Fruit fly (Drosophila melanogaster) whole organism, embryonic: ENCODE data around the gene Pcyt1.

ENCODE experiments used
- Abd-B ChIP-seq: fragments of 200-800 bp; sonication (Bioruptor generic); optimal IDR thresholded peaks from 2 replicates; lab custom pipeline; 2018; ENCODE audit warnings: missing biosample characterization, mild to moderate bottlenecking, missing genetic modification characterization, moderate library complexity
- Atf3 ChIP-seq: fragments of 200-800 bp; sonication (Bioruptor generic); optimal IDR thresholded peaks from 3 replicates; lab custom pipeline; 2016; ENCODE audit warnings: missing biosample characterization, missing genetic modification characterization
- Atf6 ChIP-seq: fragments of 200-800 bp; sonication (Bioruptor generic); IDR thresholded peaks from 2 replicates; pipeline ENCODE4 v1.3.6; 2022; ENCODE audit warnings: missing biosample characterization, missing genetic modification characterization
- Bgb ChIP-seq: fragments of 200-800 bp; sonication (Bioruptor generic); IDR thresholded peaks from 2 replicates; pipeline ENCODE4 v1.3.6; 2022; ENCODE audit warnings: missing biosample characterization, missing genetic modification characterization; ENCODE audit not compliant: partially characterized antibody
- CG11093 ChIP-seq: fragments of 200-800 bp; sonication (Bioruptor generic); IDR thresholded peaks from 3 replicates; pipeline ENCODE4 v1.3.6; 2022; ENCODE audit warnings: missing biosample characterization, missing genetic modification characterization
- CG11247 ChIP-seq: fragments of 200-800 bp; sonication (Bioruptor generic); IDR thresholded peaks from 2 replicates; pipeline ENCODE4 v1.3.6; 2022; ENCODE audit warnings: missing biosample characterization, missing genetic modification characterization
- CG12071 ChIP-seq: fragments of 200-800 bp; sonication (Bioruptor generic); optimal IDR thresholded peaks from 3 replicates; lab custom pipeline; 2018; ENCODE audit warnings: missing biosample characterization, mild to moderate bottlenecking, missing genetic modification characterization
- CG12942 ChIP-seq: fragments of 200-800 bp; sonication (Bioruptor generic); optimal IDR thresholded peaks from 3 replicates; lab custom pipeline; 2016; ENCODE audit warnings: missing biosample characterization, missing genetic modification characterization
- CG16779 ChIP-seq: fragments of 200-800 bp; sonication (Bioruptor generic); IDR thresholded peaks from 2 replicates; pipeline ENCODE4 v1.3.6; 2022; ENCODE audit warnings: missing biosample characterization, missing genetic modification characterization
- CG1832 ChIP-seq: fragments of 200-800 bp; sonication (Bioruptor generic); optimal IDR thresholded peaks from 2 replicates; lab custom pipeline; 2017; ENCODE audit warnings: missing biosample characterization, mild to moderate bottlenecking, missing genetic modification characterization, inconsistent platforms
- CG18619 ChIP-seq: fragments of 200-800 bp; sonication (Bioruptor generic); optimal IDR thresholded peaks from 3 replicates; lab custom pipeline; 2017; ENCODE audit warnings: missing biosample characterization, mild to moderate bottlenecking, missing genetic modification characterization
- CG3726 ChIP-seq: fragments of 200-800 bp; sonication (Bioruptor generic); IDR thresholded peaks from 3 replicates; pipeline ENCODE4, ENCODE4 v1.3.6; 2022; ENCODE audit warnings: missing biosample characterization, missing genetic modification characterization
- CG4282 ChIP-seq: fragments of 200-800 bp; sonication (Bioruptor generic); optimal IDR thresholded peaks from 2 replicates; lab custom pipeline; 2016; ENCODE audit warnings: missing biosample characterization, missing genetic modification characterization
- CG43689 ChIP-seq: fragments of 200-800 bp; sonication (Bioruptor generic); IDR thresholded peaks from 2 replicates; pipeline ENCODE4 v1.3.6; 2022; ENCODE audit warnings: missing biosample characterization, missing genetic modification characterization
- CG4820 ChIP-seq: fragments of 200-800 bp; sonication (Bioruptor generic); optimal IDR thresholded peaks from 3 replicates; lab custom pipeline; 2016; ENCODE audit warnings: missing biosample characterization, missing genetic modification characterization
- CG6689 ChIP-seq: fragments of 200-800 bp; sonication (Bioruptor generic); IDR thresholded peaks from 2 replicates; pipeline ENCODE4 v1.3.6; 2022; ENCODE audit warnings: missing biosample characterization, missing genetic modification characterization
- CG8924 ChIP-seq: fragments of 200-800 bp; optimal IDR thresholded peaks from 3 replicates; lab custom pipeline; 2019; ENCODE audit warnings: missing biosample characterization, mild to moderate bottlenecking, missing genetic modification characterization, moderate library complexity
- CG9609 ChIP-seq: fragments of 200-800 bp; sonication (Bioruptor generic); optimal IDR thresholded peaks from 3 replicates; lab custom pipeline; 2016; ENCODE audit warnings: missing biosample characterization, missing genetic modification characterization
- D19A ChIP-seq: fragments of 200-800 bp; optimal IDR thresholded peaks from 3 replicates; lab custom pipeline; 2019; ENCODE audit warnings: missing biosample characterization, mild to moderate bottlenecking, missing genetic modification characterization, moderate library complexity
- Dad ChIP-seq: fragments of 200-800 bp; sonication (Bioruptor generic); optimal IDR thresholded peaks from 3 replicates; lab custom pipeline; 2016; ENCODE audit warnings: missing biosample characterization, missing genetic modification characterization
- ERR ChIP-seq: fragments of 200-800 bp; sonication (Bioruptor generic); optimal IDR thresholded peaks from 2 replicates; lab custom pipeline; 2016; ENCODE audit warnings: missing biosample characterization, missing genetic modification characterization
- Hmx ChIP-seq: fragments of 200-800 bp; sonication (Bioruptor generic); optimal IDR thresholded peaks from 2 replicates; lab custom pipeline; 2016; ENCODE audit warnings: missing biosample characterization, missing genetic modification characterization
- Lhr ChIP-seq: fragments of 200-800 bp; sonication (Bioruptor generic); optimal IDR thresholded peaks from 3 replicates; lab custom pipeline; 2017; ENCODE audit warnings: mild to moderate bottlenecking, missing biosample characterization, missing genetic modification reagents, missing genetic modification characterization
- NfI ChIP-seq: fragments of 200-800 bp; sonication (Bioruptor generic); optimal IDR thresholded peaks from 3 replicates; lab custom pipeline; 2018; ENCODE audit warnings: missing biosample characterization, mild to moderate bottlenecking, missing genetic modification characterization, moderate library complexity
- Ptx1 ChIP-seq: fragments of 200-800 bp; sonication (Bioruptor generic); IDR thresholded peaks from 2 replicates; pipeline ENCODE4 v1.3.6; 2022; ENCODE audit warnings: missing biosample characterization, missing genetic modification characterization
- Ravus ChIP-seq: fragments of 200-800 bp; sonication (Bioruptor generic); IDR thresholded peaks from 2 replicates; pipeline ENCODE4 v1.3.6; 2022; ENCODE audit warnings: missing biosample characterization, missing genetic modification characterization
- Tbp ChIP-seq: fragments of >200 bp; optimal IDR thresholded peaks from 2 replicates; lab custom pipeline; 2018; ENCODE audit warnings: missing biosample characterization, missing genetic modification characterization
- abd-A ChIP-seq: fragments of 200-800 bp; sonication (Bioruptor generic); optimal IDR thresholded peaks from 3 replicates; lab custom pipeline; 2019; ENCODE audit warnings: missing biosample characterization, mild to moderate bottlenecking, missing genetic modification characterization, moderate library complexity
- al ChIP-seq: fragments of 200-800 bp; sonication (Bioruptor generic); IDR thresholded peaks from 2 replicates; pipeline ENCODE4 v1.3.6; 2022; ENCODE audit warnings: missing biosample characterization, missing genetic modification characterization
- bcd ChIP-seq: fragments of 200-800 bp; sonication (Bioruptor generic); optimal IDR thresholded peaks from 2 replicates; lab custom pipeline; 2017; ENCODE audit warnings: missing biosample characterization, mild to moderate bottlenecking, missing genetic modification characterization
- caup ChIP-seq: fragments of 200-800 bp; sonication (Bioruptor generic); optimal IDR thresholded peaks from 3 replicates; lab custom pipeline; 2017; ENCODE audit warnings: missing biosample characterization, mild to moderate bottlenecking, missing genetic modification characterization, moderate library complexity; ENCODE audit not compliant: severe bottlenecking
- disco-r ChIP-seq: fragments of 200-800 bp; sonication (Bioruptor generic); optimal IDR thresholded peaks from 2 replicates; lab custom pipeline; 2016; ENCODE audit warnings: missing biosample characterization, missing genetic modification characterization
- dm ChIP-seq: fragments of 200-800 bp; sonication (Bioruptor generic); optimal IDR thresholded peaks from 3 replicates; lab custom pipeline; 2016; ENCODE audit warnings: missing biosample characterization, missing genetic modification characterization
- dmrt11E ChIP-seq: fragments of 200-800 bp; sonication (Bioruptor generic); optimal IDR thresholded peaks from 3 replicates; lab custom pipeline; 2018; ENCODE audit warnings: missing biosample characterization, mild to moderate bottlenecking, missing genetic modification characterization, moderate library complexity
- dysf ChIP-seq: fragments of 200-800 bp; sonication (Bioruptor generic); IDR thresholded peaks from 3 replicates; pipeline ENCODE4 v1.3.6; 2022; ENCODE audit warnings: missing biosample characterization, missing genetic modification characterization
- esg ChIP-seq: fragments of 200-800 bp; sonication (Bioruptor generic); conservative IDR thresholded peaks from 2 replicates; pipeline ENCODE4 v1.3.6; 2022; ENCODE audit warnings: missing biosample characterization, missing genetic modification characterization
- ewg ChIP-seq: fragments of 200-800 bp; sonication (Bioruptor generic); optimal IDR thresholded peaks from 3 replicates; lab custom pipeline; 2017; ENCODE audit warnings: mild to moderate bottlenecking, missing biosample characterization, missing genetic modification reagents, missing genetic modification characterization
- jigr1 ChIP-seq: fragments of 200-800 bp; sonication (Bioruptor generic); IDR thresholded peaks from 3 replicates; pipeline ENCODE4 v1.3.6; 2022; ENCODE audit warnings: missing biosample characterization, missing genetic modification characterization
- jing ChIP-seq: fragments of 200-800 bp; sonication (Bioruptor generic); optimal IDR thresholded peaks from 2 replicates; lab custom pipeline; 2018; ENCODE audit warnings: missing biosample characterization, mild to moderate bottlenecking, missing genetic modification characterization
- mirr ChIP-seq: fragments of 200-800 bp; sonication (Bioruptor generic); optimal IDR thresholded peaks from 3 replicates; lab custom pipeline; 2018; ENCODE audit warnings: missing biosample characterization, mild to moderate bottlenecking, missing genetic modification characterization
- nerfin-1 ChIP-seq: fragments of 200-800 bp; sonication (Bioruptor generic); optimal IDR thresholded peaks from 3 replicates; lab custom pipeline; 2019; ENCODE audit warnings: missing biosample characterization, mild to moderate bottlenecking, missing genetic modification characterization, moderate library complexity
- prd ChIP-seq, 3 experiments: fragments of >200 bp in 2 of 3; fragments of 200-800 bp in 1 of 3; sonication (Bioruptor generic) in 1 of 3; optimal IDR thresholded peaks in 2 of 3; IDR thresholded peaks in 1 of 3; 2 replicates in 2 of 3; 3 replicates in 1 of 3; pipeline versions ENCODE4 v1.3.6 to Lab custom; 2017 to 2022; ENCODE audit warnings: missing biosample characterization in 1 of 3, missing genetic modification characterization in 1 of 3
- salm ChIP-seq: fragments of 200-800 bp; sonication (Bioruptor generic); optimal IDR thresholded peaks from 2 replicates; lab custom pipeline; 2018; ENCODE audit warnings: missing biosample characterization, mild to moderate bottlenecking, missing genetic modification characterization
- sens-2 ChIP-seq: fragments of 200-800 bp; sonication (Bioruptor generic); IDR thresholded peaks from 2 replicates; pipeline ENCODE4 v1.3.6; 2022; ENCODE audit warnings: missing biosample characterization, missing genetic modification characterization
- sna ChIP-seq: fragments of 200-800 bp; sonication (Bioruptor generic); IDR thresholded peaks from 2 replicates; pipeline ENCODE4 v1.3.6; 2022; ENCODE audit warnings: missing biosample characterization, missing genetic modification characterization; ENCODE audit not compliant: partially characterized antibody
- so ChIP-seq: fragments of 200-800 bp; sonication (Bioruptor generic); IDR thresholded peaks from 3 replicates; pipeline ENCODE4 v1.3.6; 2022; ENCODE audit warnings: missing biosample characterization, missing genetic modification characterization
- sqz ChIP-seq: fragments of 200-800 bp; sonication (Bioruptor generic); optimal IDR thresholded peaks from 3 replicates; lab custom pipeline; 2018; ENCODE audit warnings: missing biosample characterization, mild to moderate bottlenecking, missing genetic modification characterization
- trh ChIP-seq: fragments of 200-800 bp; sonication (Bioruptor generic); optimal IDR thresholded peaks from 2 replicates; lab custom pipeline; 2016; ENCODE audit warnings: missing biosample characterization, missing genetic modification characterization
- ttk ChIP-seq: fragments of 200-800 bp; sonication (Bioruptor generic); IDR thresholded peaks from 2 replicates; pipeline ENCODE4 v2.1.2; 2022; ENCODE audit warnings: missing biosample characterization, missing genetic modification characterization
- usp ChIP-seq: fragments of >200 bp; optimal IDR thresholded peaks from 2 replicates; lab custom pipeline; 2017; ENCODE audit warnings: missing biosample characterization, missing genetic modification characterization

Pcyt1 gene

DNA sequence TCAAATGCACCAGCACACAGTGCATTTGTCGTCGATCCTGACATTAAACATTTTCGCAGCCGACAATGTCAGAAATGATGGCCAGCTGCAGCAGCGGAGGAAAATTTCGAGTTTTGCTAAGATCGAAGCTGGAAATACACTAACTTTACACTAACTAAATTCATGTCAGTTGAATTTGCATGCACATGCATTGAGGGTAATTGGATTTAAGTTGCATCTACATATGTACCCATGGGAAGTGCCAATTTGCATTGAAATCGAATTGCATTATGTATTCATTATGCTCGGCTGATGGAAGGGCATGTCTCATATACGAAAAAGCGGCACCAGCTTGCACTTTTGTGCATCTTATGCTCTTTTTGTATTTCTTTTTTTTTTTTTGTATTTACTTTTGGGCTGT is 38.9 kb downstream of the Pcyt1 start (continued):
- TF ChIP-seq al (GFP tag; lab: Robert Waterston, UW) (no peak), Ravus (no peak), sqz (GFP tag; lab: Kevin White, UChicago) (no peak), Hmx (GFP tag; lab: Kevin White, UChicago) (no peak), CG4282 (GFP tag; lab: Kevin White, UChicago) (no peak), CG12071 (GFP tag; lab: Kevin White, UChicago) (peak; percentile 30), disco-r (no peak), esg (GFP tag; lab: Robert Waterston, UW) (no peak), Bgb (GFP tag; lab: Robert Waterston, UW) (no peak), dmrt11E (no peak), CG16779 (no peak), Tbp (no peak), prd (optimal IDR thresholded peaks at IDR 0.05; lab: Kevin White, UChicago) (no peak), prd (GFP tag; IDR thresholded peaks at IDR 0.05; lab: Robert Waterston, UW) (peak; percentile 48; the same call in 2 of the 3 replicates), caup (GFP tag; lab: Kevin White, UChicago) (no peak), dysf (peak; percentile 54; the same call in 1 of the 3 replicates), jigr1 (no peak), Dad (GFP tag; lab: Kevin White, UChicago) (peak; percentile 0), nerfin-1 (peak; percentile 14), ttk (GFP tag; lab: Robert Waterston, UW) (peak; percentile 60), CG4820 (peak; percentile 18), CG8924 (tag; lab: Kevin White, UChicago) (no peak), CG6689 (peak; percentile 65), CG12942 (GFP tag; lab: Kevin White, UChicago) (no peak), salm (tag; lab: Kevin White, UChicago) (no peak)

DNA sequence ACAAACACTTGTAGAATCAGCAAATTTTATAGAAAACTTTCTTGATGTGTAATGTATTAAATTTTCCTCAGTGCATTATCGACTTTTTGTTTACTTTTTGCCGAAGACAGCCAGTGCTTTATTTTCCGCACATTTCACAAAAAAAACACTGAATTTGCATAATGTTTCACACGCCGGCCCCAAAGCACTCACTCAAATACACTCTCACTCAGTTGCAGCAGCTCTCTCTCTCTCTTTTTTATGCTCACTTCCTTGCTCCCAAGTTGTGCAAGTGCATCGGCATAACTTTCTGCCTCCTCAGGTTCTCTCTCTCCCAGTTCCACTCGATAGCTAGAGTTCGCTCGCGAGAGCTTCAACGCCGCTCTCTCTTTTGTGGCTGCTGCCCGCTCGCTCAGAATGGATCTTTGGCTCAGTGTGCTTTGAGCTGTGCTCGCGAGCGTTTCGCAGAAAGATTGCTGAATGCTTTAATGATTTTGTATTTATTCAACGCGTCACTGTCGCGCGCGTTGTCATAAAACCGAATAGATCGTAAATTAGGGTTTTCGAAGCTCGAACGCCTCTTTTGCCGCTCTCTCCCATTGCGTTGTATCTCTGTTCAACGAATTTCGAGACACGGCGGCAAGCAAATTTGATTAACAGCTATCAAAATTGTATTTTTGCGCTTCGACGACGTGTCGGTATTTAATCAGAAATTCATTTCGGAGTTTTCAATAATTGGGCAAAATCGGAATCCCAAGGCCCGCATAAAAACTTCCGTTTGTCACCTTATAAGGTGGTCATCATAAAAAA is 40.6 kb downstream of the Pcyt1 start:
- TF ChIP-seq CG1832 (peak; percentile 15), sna (GFP tag; lab: Robert Waterston, UW) (peak; percentile 84), mirr (GFP tag; lab: Kevin White, UChicago) (peak; percentile 69), esg (GFP tag; lab: Robert Waterston, UW) (no peak), D19A (tag; lab: Kevin White, UChicago) (peak; percentile 18), sqz (GFP tag; lab: Kevin White, UChicago) (no peak), CG4820 (no peak), Lhr (GFP tag; lab: Kevin White, UChicago) (no peak), Ptx1 (GFP tag; lab: Robert Waterston, UW) (no peak), NfI (no peak), bcd (GFP tag; lab: Kevin White, UChicago) (no peak), CG18619 (GFP tag; lab: Kevin White, UChicago) (no peak), dm (GFP tag; lab: Kevin White, UChicago) (no peak), ewg (no peak), so (no peak), abd-A (tag; lab: Kevin White, UChicago) (peak; percentile 91), jing (no peak), CG11247 (GFP tag; lab: Robert Waterston, UW) (no peak), CG43689 (GFP tag; lab: Robert Waterston, UW) (no peak), sens-2 (no peak), ERR (GFP tag; lab: Kevin White, UChicago) (no peak), CG3726 (no peak), CG11093 (no peak), CG9609 (no peak), Atf3 (GFP tag; lab: Kevin White, UChicago) (no peak), usp (no peak), Atf6 (GFP tag; lab: Robert Waterston, UW) (0 out of 2 replicates have a peak, but pooled peaks have one; percentile 36), trh (GFP tag; lab: Kevin White, UChicago) (no peak), Abd-B (GFP tag; lab: Kevin White, UChicago) (peak; percentile 21)
